Fruit fly (Drosophila melanogaster) Kc167 (cell line): ENCODE results near the gene att-ORFB.

Experiments
- insv ChIP-seq: fragments of >200 bp; optimal IDR thresholded peaks from 3 replicates; lab custom pipeline; 2018; ENCODE audit warnings: missing external identifiers
- ttk ChIP-seq: sonication (Bioruptor generic); optimal IDR thresholded peaks from 2 replicates; lab custom pipeline; 2017; ENCODE audit warnings: missing external identifiers

DNA sequence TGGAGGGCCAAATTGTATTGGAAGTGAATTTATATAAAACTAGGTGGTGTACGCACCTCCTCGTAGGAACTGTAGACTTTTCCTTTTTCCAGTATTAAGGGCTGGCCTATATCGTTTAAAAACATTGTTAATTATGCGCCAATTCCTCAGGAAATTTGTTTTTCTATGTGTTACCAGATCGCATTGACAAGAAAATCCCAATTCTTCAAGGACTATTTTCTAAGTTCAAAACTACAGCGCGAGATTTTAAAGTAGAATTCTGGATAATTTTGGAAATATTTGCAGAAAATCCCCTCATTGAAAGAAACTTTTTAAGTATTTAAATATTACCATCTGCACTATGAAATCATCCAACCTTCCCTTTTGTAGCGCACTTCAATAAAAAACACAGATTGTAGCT lies 27.2 kb upstream of the att-ORFB start, which contains the start of gene CG34008:
- no peak for TF ChIP-seq insv (lab: Kevin White, UChicago)
- TF ChIP-seq ttk, result no peak
